Worm (Caenorhabditis elegans) whole organism, early embryonic: ENCODE results near the gene ptp-3.

Source experiments
- aly-1 ChIP-seq: sonication (generic microtip); optimal IDR thresholded peaks from 2 replicates; lab custom pipeline; 2016; ENCODE audit warnings: missing genetic modification characterization, missing compliant biosample characterization
- ama-1 ChIP-seq: fragments of 150-350 bp; optimal IDR thresholded peaks from 2 replicates; lab custom pipeline; 2014
- scrt-1 ChIP-seq: fragments of 200-800 bp; sonication (Bioruptor generic); IDR thresholded peaks from 2 replicates; pipeline ENCODE4 v1.3.6; 2022; ENCODE audit warnings: missing genetic modification characterization, missing compliant biosample characterization

- no peak for TF ChIP-seq ama-1 (lab: Kevin White, UChicago)
- TF ChIP-seq scrt-1 (GFP tag; lab: Robert Waterston, UW): no peak
- no peak for TF ChIP-seq aly-1 (tag; lab: Kevin White, UChicago)
Measured at ce11 chrII:10964748-10965147, 10.6 kb upstream of the ptp-3 start.
